Worm (Caenorhabditis elegans) whole organism, young adult: ENCODE measurements around the gene nyn-3.
A peak's percentile ranks its signal among the peaks of the same experiment; 100 is the strongest.

Experiments used
- B0019.2 ChIP-seq: fragments of 200-800 bp; sonication (Bioruptor generic); conservative IDR thresholded peaks from 2 replicates; pipeline ENCODE4 v1.3.6; 2022; ENCODE audit warnings: missing genetic modification reagents, missing genetic modification characterization, missing compliant biosample characterization
- B0261.1 ChIP-seq: sonication (generic microtip); optimal IDR thresholded peaks from 2 replicates; lab custom pipeline; 2016; ENCODE audit warnings: mild to moderate bottlenecking, missing genetic modification characterization, moderate library complexity, missing compliant biosample characterization
- D2030.7 ChIP-seq: fragments of 200-800 bp; sonication (Bioruptor generic); IDR thresholded peaks from 2 replicates; pipeline ENCODE4 v1.3.6; 2022; ENCODE audit warnings: missing genetic modification reagents, missing genetic modification characterization, missing compliant biosample characterization
- F33H1.4 ChIP-seq: fragments of 200-800 bp; sonication (Bioruptor generic); IDR thresholded peaks from 2 replicates; pipeline ENCODE4 v1.3.6; 2022; ENCODE audit warnings: missing genetic modification reagents, missing genetic modification characterization, missing compliant biosample characterization
- F49E8.2 ChIP-seq: sonication (generic microtip); optimal IDR thresholded peaks from 3 replicates; lab custom pipeline; 2017; ENCODE audit warnings: missing genetic modification characterization, mild to moderate bottlenecking, missing compliant biosample characterization, antibody characterized with exemption, moderate library complexity; ENCODE audit not compliant: insufficient read depth
- F55B11.4 ChIP-seq: sonication (generic microtip); optimal IDR thresholded peaks from 2 replicates; lab custom pipeline; 2016; ENCODE audit warnings: missing compliant biosample characterization, missing genetic modification characterization, borderline replicate concordance; ENCODE audit not compliant: insufficient read depth
- T26A5.8 ChIP-seq: sonication (generic microtip); optimal IDR thresholded peaks from 2 replicates; lab custom pipeline; 2016; ENCODE audit warnings: missing genetic modification characterization, missing compliant biosample characterization
- Y53F4B.3 ChIP-seq: fragments of 200-800 bp; sonication (Bioruptor generic); IDR thresholded peaks from 2 replicates; pipeline ENCODE4 v1.3.6; 2022; ENCODE audit warnings: missing genetic modification reagents, missing genetic modification characterization, missing compliant biosample characterization
- atf-7 ChIP-seq: sonication (generic microtip); optimal IDR thresholded peaks from 2 replicates; lab custom pipeline; 2017; ENCODE audit warnings: mild to moderate bottlenecking, missing genetic modification characterization, missing compliant biosample characterization
- attf-3 ChIP-seq: fragments of 200-800 bp; sonication (Bioruptor generic); conservative IDR thresholded peaks from 2 replicates; pipeline ENCODE4 v1.3.6; 2022; ENCODE audit warnings: missing genetic modification reagents, missing genetic modification characterization, missing compliant biosample characterization
- attf-5 ChIP-seq: fragments of 200-800 bp; sonication (Bioruptor generic); optimal IDR thresholded peaks from 2 replicates; lab custom pipeline; 2018; ENCODE audit warnings: mild to moderate bottlenecking, missing genetic modification characterization, missing compliant biosample characterization
- attf-6 ChIP-seq: fragments of 200-800 bp; sonication (Bioruptor generic); IDR thresholded peaks from 2 replicates; pipeline ENCODE4 v1.3.6; 2022; ENCODE audit warnings: missing genetic modification reagents, missing genetic modification characterization, missing compliant biosample characterization
- ccch-3 ChIP-seq: fragments of 200-800 bp; sonication (Bioruptor generic); optimal IDR thresholded peaks from 2 replicates; lab custom pipeline; 2018; ENCODE audit warnings: mild to moderate bottlenecking, missing genetic modification characterization, missing compliant biosample characterization
- cebp-1 ChIP-seq, 2 experiments: fragments of 200-800 bp in 1 of 2; sonication (Bioruptor generic) in 1 of 2; sonication (generic microtip) in 1 of 2; IDR thresholded peaks in 1 of 2; optimal IDR thresholded peaks in 1 of 2; 2 replicates each; pipeline versions ENCODE4 v1.3.6 to Lab custom; 2017 to 2022; ENCODE audit warnings: missing compliant biosample characterization in 2 of 2, missing genetic modification characterization in 2 of 2, mild to moderate bottlenecking in 1 of 2, missing genetic modification reagents in 1 of 2, moderate library complexity in 1 of 2
- dpff-1 ChIP-seq: sonication (generic microtip); optimal IDR thresholded peaks from 2 replicates; lab custom pipeline; 2017; ENCODE audit warnings: mild to moderate bottlenecking, missing genetic modification characterization, missing compliant biosample characterization
- egl-18 ChIP-seq: fragments of 200-800 bp; sonication (Bioruptor generic); IDR thresholded peaks from 2 replicates; pipeline ENCODE4 v1.3.6; 2022; ENCODE audit warnings: missing genetic modification reagents, missing genetic modification characterization, missing compliant biosample characterization
- ekl-4 ChIP-seq: fragments of 200-800 bp; sonication (Bioruptor generic); IDR thresholded peaks from 2 replicates; pipeline ENCODE4 v1.3.6; 2022; ENCODE audit warnings: missing genetic modification reagents, missing genetic modification characterization, missing compliant biosample characterization
- fkh-3 ChIP-seq: sonication (generic microtip); optimal IDR thresholded peaks from 2 replicates; lab custom pipeline; 2016; ENCODE audit warnings: mild to moderate bottlenecking, missing genetic modification characterization, missing compliant biosample characterization
- hlh-26 ChIP-seq: fragments of 200-800 bp; sonication (Bioruptor generic); conservative IDR thresholded peaks from 2 replicates; pipeline ENCODE4 v1.3.6; 2022; ENCODE audit warnings: missing genetic modification reagents, missing genetic modification characterization, missing compliant biosample characterization
- let-607 ChIP-seq, 2 experiments: fragments of 200-800 bp in 1 of 2; sonication (Bioruptor generic) in 1 of 2; sonication (generic microtip) in 1 of 2; optimal IDR thresholded peaks; 2 replicates each; lab custom pipeline; 2016 to 2018; ENCODE audit warnings: mild to moderate bottlenecking in 2 of 2, missing compliant biosample characterization in 2 of 2, missing genetic modification characterization in 2 of 2, moderate library complexity in 2 of 2, missing genotype in 1 of 2
- lin-54 ChIP-seq: fragments of 200-800 bp; sonication (Bioruptor generic); optimal IDR thresholded peaks from 2 replicates; lab custom pipeline; 2018; ENCODE audit warnings: mild to moderate bottlenecking, missing genetic modification characterization, missing compliant biosample characterization
- madf-6 ChIP-seq: fragments of 200-800 bp; sonication (Bioruptor generic); IDR thresholded peaks from 2 replicates; pipeline ENCODE4 v1.3.6; 2022; ENCODE audit warnings: missing genetic modification reagents, missing genetic modification characterization, missing compliant biosample characterization
- madf-8 ChIP-seq: fragments of 200-800 bp; sonication (Bioruptor generic); conservative IDR thresholded peaks from 2 replicates; pipeline ENCODE4 v1.3.6; 2022; ENCODE audit warnings: missing genetic modification reagents, missing genetic modification characterization, missing compliant biosample characterization
- mcd-1 ChIP-seq: fragments of 200-800 bp; sonication (Bioruptor generic); IDR thresholded peaks from 2 replicates; pipeline ENCODE4 v1.3.6; 2022; ENCODE audit warnings: missing genetic modification reagents, missing genetic modification characterization, missing compliant biosample characterization
- mel-28 ChIP-seq: sonication (generic microtip); optimal IDR thresholded peaks from 2 replicates; lab custom pipeline; 2016; ENCODE audit warnings: borderline replicate concordance, mild to moderate bottlenecking, missing genetic modification characterization, missing compliant biosample characterization
- mes-4 ChIP-seq: sonication (generic microtip); optimal IDR thresholded peaks from 2 replicates; lab custom pipeline; 2016; ENCODE audit warnings: missing genotype, missing genetic modification characterization, missing compliant biosample characterization
- nfya-1 ChIP-seq: sonication (generic microtip); optimal IDR thresholded peaks from 2 replicates; lab custom pipeline; 2017; ENCODE audit warnings: antibody characterized with exemption, missing compliant biosample characterization, missing genetic modification characterization, borderline replicate concordance; ENCODE audit not compliant: insufficient read depth
- nhr-179 ChIP-seq: sonication (generic microtip); optimal IDR thresholded peaks from 2 replicates; lab custom pipeline; 2016; ENCODE audit warnings: mild to moderate bottlenecking, missing genetic modification characterization, missing compliant biosample characterization
- nhr-27 ChIP-seq: fragments of 200-800 bp; sonication (Bioruptor generic); optimal IDR thresholded peaks from 2 replicates; lab custom pipeline; 2018; ENCODE audit warnings: mild to moderate bottlenecking, missing genetic modification characterization, moderate library complexity, missing compliant biosample characterization
- nhr-90 ChIP-seq: sonication (generic microtip); optimal IDR thresholded peaks from 2 replicates; lab custom pipeline; 2016; ENCODE audit warnings: missing genotype, mild to moderate bottlenecking, missing genetic modification characterization, missing compliant biosample characterization
- pbrm-1 ChIP-seq: fragments of 200-800 bp; sonication (Bioruptor generic); IDR thresholded peaks from 2 replicates; pipeline ENCODE4 v1.3.6; 2022; ENCODE audit warnings: missing genetic modification reagents, missing genetic modification characterization, missing compliant biosample characterization
- pha-4 ChIP-seq: fragments of 150-350 bp; sonication (generic microtip); optimal IDR thresholded peaks from 2 replicates; lab custom pipeline; 2014; ENCODE audit warnings: missing biosample characterization, missing genetic modification reagents, missing genetic modification characterization
- repo-1 ChIP-seq: sonication (generic microtip); optimal IDR thresholded peaks from 2 replicates; lab custom pipeline; 2017; ENCODE audit warnings: mild to moderate bottlenecking, missing genetic modification characterization, missing compliant biosample characterization
- snpc-3.4 ChIP-seq: sonication (generic microtip); optimal IDR thresholded peaks from 2 replicates; lab custom pipeline; 2017; ENCODE audit warnings: missing genetic modification characterization, mild to moderate bottlenecking, missing compliant biosample characterization, antibody characterized with exemption, moderate library complexity, missing genotype, missing genetic modification reagents
- snpc-4 ChIP-seq, 5 experiments: fragments of 150-350 bp in 1 of 5; sonication (generic microtip) in 4 of 5; optimal IDR thresholded peaks; 2 replicates each; lab custom pipeline; 2014 to 2018; ENCODE audit warnings: missing genetic modification characterization in 5 of 5, missing biosample characterization in 3 of 5, antibody characterized with exemption in 2 of 5, mild to moderate bottlenecking in 2 of 5, missing compliant biosample characterization in 2 of 5, missing genotype in 2 of 5, moderate library complexity in 2 of 5, missing genetic modification reagents in 1 of 5
- tbp1 ChIP-seq: fragments of 200-800 bp; sonication (Bioruptor generic); optimal IDR thresholded peaks from 2 replicates; lab custom pipeline; 2018; ENCODE audit warnings: mild to moderate bottlenecking, missing genetic modification characterization, missing compliant biosample characterization
- xnd-1 ChIP-seq: sonication (generic microtip); optimal IDR thresholded peaks from 2 replicates; lab custom pipeline; 2016; ENCODE audit warnings: missing genotype, missing genetic modification reagents, missing genetic modification characterization, missing compliant biosample characterization

Gene nyn-3

ce11 chrII:6252707-6253106, 39.7 kb downstream of the nyn-3 start (continued):
- no peak for TF ChIP-seq mel-28 (tag; lab: Kevin White, UChicago)
- TF ChIP-seq D2030.7 (GFP tag; lab: Robert Waterston, UW) = peak; percentile 17; the same call in 1 of the 2 replicates
- no peak for TF ChIP-seq nfya-1 (tag; lab: Kevin White, UChicago)
- peak; percentile 39 for TF ChIP-seq xnd-1 (tag; lab: Kevin White, UChicago)
- TF ChIP-seq snpc-3.4 = peak; percentile 33
- peak; percentile 67 for TF ChIP-seq madf-6 (GFP tag; lab: Robert Waterston, UW)
- TF ChIP-seq B0019.2 = no peak
- TF ChIP-seq egl-18 (GFP tag; lab: Robert Waterston, UW) = no peak
- TF ChIP-seq T26A5.8 (tag; lab: Kevin White, UChicago) = no peak
- TF ChIP-seq atf-7 (tag; lab: Kevin White, UChicago) = no peak
- TF ChIP-seq ccch-3 (GFP tag; lab: Kevin White, UChicago) = no peak
- no peak for TF ChIP-seq snpc-4 (GFP tag; optimal IDR thresholded peaks at IDR 0.05; lab: Kevin White, UChicago)
- TF ChIP-seq snpc-4 (tag; optimal IDR thresholded peaks at IDR 0.05; lab: Kevin White, UChicago) = peak in 1 of 4 experiments; percentile 36
- no peak for TF ChIP-seq attf-3
- no peak for TF ChIP-seq tbp1 (GFP tag; lab: Kevin White, UChicago)
- TF ChIP-seq repo-1 (tag; lab: Kevin White, UChicago) = peak; percentile 37
- peak; percentile 31 for TF ChIP-seq F49E8.2
- TF ChIP-seq dpff-1 (tag; lab: Kevin White, UChicago) = no peak
- no peak for TF ChIP-seq mes-4 (tag; lab: Kevin White, UChicago)
- peak; percentile 68; the same call in 1 of the 2 replicates for TF ChIP-seq attf-6 (GFP tag; lab: Robert Waterston, UW)
- TF ChIP-seq pha-4 = no peak
- TF ChIP-seq Y53F4B.3 (GFP tag; lab: Robert Waterston, UW) = no peak
- no peak for TF ChIP-seq nhr-179 (tag; lab: Kevin White, UChicago)
- TF ChIP-seq fkh-3 = no peak
- peak; percentile 73 for TF ChIP-seq ekl-4 (GFP tag; lab: Robert Waterston, UW)
- no peak for TF ChIP-seq nhr-27 (tag; lab: Kevin White, UChicago)
- no peak for TF ChIP-seq cebp-1 (GFP tag; IDR thresholded peaks at IDR 0.05; lab: Robert Waterston, UW)
- no peak for TF ChIP-seq cebp-1 (tag; optimal IDR thresholded peaks at IDR 0.05; lab: Kevin White, UChicago)
- no peak for TF ChIP-seq B0261.1 (tag; lab: Kevin White, UChicago)
- TF ChIP-seq F33H1.4 (GFP tag; lab: Robert Waterston, UW) = no peak
- no peak for TF ChIP-seq F55B11.4 (tag; lab: Kevin White, UChicago)
- TF ChIP-seq hlh-26 (GFP tag; lab: Robert Waterston, UW) = no peak
- TF ChIP-seq nhr-90 (tag; lab: Kevin White, UChicago) = no peak
- no peak for TF ChIP-seq attf-5 (GFP tag; lab: Kevin White, UChicago)
- TF ChIP-seq let-607 (tag; optimal IDR thresholded peaks at IDR 0.05; lab: Kevin White, UChicago) = no peak
- TF ChIP-seq lin-54 (GFP tag; lab: Kevin White, UChicago) = peak; percentile 44
- no peak for TF ChIP-seq madf-8 (GFP tag; lab: Robert Waterston, UW)
- TF ChIP-seq mcd-1 (GFP tag; lab: Robert Waterston, UW) = no peak
- TF ChIP-seq pbrm-1 (GFP tag; lab: Robert Waterston, UW) = 0 out of 2 replicates have a peak, but pooled peaks have one; percentile 29
